Fruit fly (Drosophila melanogaster) whole organism, adult: ENCODE measurements around the gene CG7519.
A peak's percentile ranks its signal among the peaks of the same experiment; 100 is the strongest.

ENCODE experiments used
- CG11617 ChIP-seq: fragments of 200-800 bp; sonication (Bioruptor generic); optimal IDR thresholded peaks from 2 replicates; lab custom pipeline; 2017; ENCODE audit warnings: mild to moderate bottlenecking, missing biosample characterization, missing genetic modification reagents, missing genetic modification characterization
- CG12768 ChIP-seq: fragments of 200-800 bp; sonication (Bioruptor generic); optimal IDR thresholded peaks from 2 replicates; lab custom pipeline; 2017; ENCODE audit warnings: missing biosample characterization, missing genetic modification characterization, mild to moderate bottlenecking, moderate library complexity, missing genetic modification reagents
- CG5204 ChIP-seq: fragments of 200-800 bp; sonication (Bioruptor generic); optimal IDR thresholded peaks from 2 replicates; lab custom pipeline; 2016; ENCODE audit warnings: missing biosample characterization, missing genetic modification characterization
- Clk ChIP-seq: fragments of 200-800 bp; sonication (Bioruptor generic); optimal IDR thresholded peaks from 2 replicates; lab custom pipeline; 2017; ENCODE audit warnings: missing biosample characterization, missing genetic modification characterization
- Crg-1 ChIP-seq: fragments of 200-800 bp; sonication (Bioruptor generic); optimal IDR thresholded peaks from 2 replicates; lab custom pipeline; 2016; ENCODE audit warnings: missing biosample characterization, missing genetic modification characterization
- Hr96 ChIP-seq: fragments of 200-800 bp; sonication (Bioruptor generic); optimal IDR thresholded peaks from 2 replicates; lab custom pipeline; 2016; ENCODE audit warnings: missing biosample characterization, missing genetic modification characterization
- Mnt ChIP-seq: fragments of 200-800 bp; sonication (Bioruptor generic); optimal IDR thresholded peaks from 2 replicates; lab custom pipeline; 2016; ENCODE audit warnings: missing biosample characterization, mild to moderate bottlenecking, missing genetic modification characterization
- bab1 ChIP-seq: fragments of 200-800 bp; sonication (Bioruptor generic); optimal IDR thresholded peaks from 3 replicates; lab custom pipeline; 2019; ENCODE audit warnings: missing biosample characterization, mild to moderate bottlenecking, missing genetic modification characterization, moderate library complexity
- cnc ChIP-seq, 2 experiments: fragments of >200 bp; optimal IDR thresholded peaks; 2 replicates each; lab custom pipeline; 2017
- kay ChIP-seq: fragments of 200-800 bp; sonication (Bioruptor generic); peaks from one replicate; lab custom pipeline; 2016; ENCODE audit warnings: missing biosample characterization, missing genetic modification characterization, borderline replicate concordance
- pad ChIP-seq: fragments of 200-800 bp; sonication (Bioruptor generic); optimal IDR thresholded peaks from 3 replicates; lab custom pipeline; 2017; ENCODE audit warnings: missing biosample characterization, missing genetic modification characterization, mild to moderate bottlenecking, moderate library complexity, missing genetic modification reagents
- toe ChIP-seq: fragments of 200-800 bp; sonication (Bioruptor generic); optimal IDR thresholded peaks from 2 replicates; lab custom pipeline; 2016; ENCODE audit warnings: missing biosample characterization, missing genetic modification characterization

DNA sequence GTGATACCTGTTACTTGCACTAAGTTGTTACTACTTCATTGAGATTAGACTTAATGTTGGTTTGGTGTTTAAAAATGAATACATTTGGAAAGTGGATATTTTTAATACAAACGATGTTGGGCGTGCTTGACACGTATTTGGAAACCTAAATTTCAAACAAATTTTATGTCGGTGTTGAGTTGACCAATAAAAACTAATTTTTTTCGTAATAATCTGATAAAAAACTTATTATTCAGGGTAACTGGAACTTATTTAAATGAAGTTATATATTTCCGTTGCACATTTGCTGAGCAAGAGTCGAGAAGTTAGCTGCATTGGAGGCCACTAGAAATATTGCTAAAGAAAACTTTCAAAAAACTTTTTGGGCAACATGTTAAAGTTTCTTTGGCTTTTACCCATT lies 49.2 kb downstream of the CG7519 start, which contains the start of gene CG33290:
- no peak for TF ChIP-seq CG5204 (GFP tag; lab: Kevin White, UChicago)
- no peak for TF ChIP-seq Hr96 (GFP tag; lab: Kevin White, UChicago)
- no peak for TF ChIP-seq Mnt (GFP tag; lab: Kevin White, UChicago)
- no peak for TF ChIP-seq toe (GFP tag; lab: Kevin White, UChicago)
- TF ChIP-seq kay (GFP tag; lab: Kevin White, UChicago), result peak; percentile 39
- no peak for TF ChIP-seq CG11617 (GFP tag; lab: Kevin White, UChicago)
- no peak for TF ChIP-seq CG12768 (GFP tag; lab: Kevin White, UChicago)
- no peak for TF ChIP-seq bab1
- no peak for TF ChIP-seq Clk (GFP tag; lab: Kevin White, UChicago)
- TF ChIP-seq Crg-1 (GFP tag; lab: Kevin White, UChicago), result no peak
- no peak for TF ChIP-seq cnc (optimal IDR thresholded peaks at IDR 0.05; lab: Kevin White, UChicago)
- TF ChIP-seq pad, result no peak
